Fruit fly (Drosophila melanogaster): ENCODE data around the gene CG4281.

CG4281 gene

dm6 chrX:2050070-2050899 lies 14.7 kb downstream of the CG4281 start, which contains the start of gene moody (continued):
- TF ChIP-seq HLH3B (GFP tag; IDR thresholded peaks at IDR 0.05): peak; percentile 98
- peak; percentile 100 for TF ChIP-seq CG12769 (tag; optimal IDR thresholded peaks at IDR 0.05)
- TF ChIP-seq eyg (GFP tag; optimal IDR thresholded peaks at IDR 0.05): peak; percentile 96
- peak; percentile 78 for TF ChIP-seq trh (GFP tag; optimal IDR thresholded peaks at IDR 0.05)
- TF ChIP-seq mirr (GFP tag; optimal IDR thresholded peaks at IDR 0.05): peak; percentile 99
- TF ChIP-seq CG16813 (GFP tag; IDR thresholded peaks at IDR 0.05; ENCODE audit: partially characterized antibody): no peak
- no peak for TF ChIP-seq CG7271 (tag; optimal IDR thresholded peaks at IDR 0.05)
- TF ChIP-seq Pdp1 (GFP tag; optimal IDR thresholded peaks at IDR 0.05): peak; percentile 95 to 98
- peak; percentile 99 for TF ChIP-seq Ets65A (GFP tag)
- peak; percentile 92 for TF ChIP-seq ssp (GFP tag; IDR thresholded peaks at IDR 0.05)
- TF ChIP-seq ci (GFP tag; IDR thresholded peaks at IDR 0.05): peak; percentile 99
- peak; percentile 93 for TF ChIP-seq CG11504 (tag; optimal IDR thresholded peaks at IDR 0.05)
- TF ChIP-seq dysf (GFP tag; IDR thresholded peaks at IDR 0.05): peak; percentile 98
- peak; percentile 81 for TF ChIP-seq tio (GFP tag; optimal IDR thresholded peaks at IDR 0.05)
- TF ChIP-seq Dek (tag; optimal IDR thresholded peaks at IDR 0.05): peak; percentile 97
- TF ChIP-seq CG3726 (GFP tag; IDR thresholded peaks at IDR 0.05): peak; percentile 97
- peak; percentile 96 for TF ChIP-seq CG12744 (GFP tag; optimal IDR thresholded peaks at IDR 0.05)
- peak; percentile 95 for TF ChIP-seq dmrt99B (tag; optimal IDR thresholded peaks at IDR 0.05)
- TF ChIP-seq CG1233 (GFP tag; optimal IDR thresholded peaks at IDR 0.05): peak; percentile 94
- peak; percentile 99 for TF ChIP-seq CG16779 (GFP tag; IDR thresholded peaks at IDR 0.05)
- TF ChIP-seq CG12071 (GFP tag; optimal IDR thresholded peaks at IDR 0.05): peak; percentile 98
- TF ChIP-seq nau (GFP tag; optimal IDR thresholded peaks at IDR 0.05): peak; percentile 93
- TF ChIP-seq fd3F (GFP tag; optimal IDR thresholded peaks at IDR 0.05): peak; percentile 94
- peak; percentile 96 for TF ChIP-seq CG10959 (GFP tag; IDR thresholded peaks at IDR 0.05)
- TF ChIP-seq stwl (tag; optimal IDR thresholded peaks at IDR 0.05): peak; percentile 6
- peak; percentile 97 for TF ChIP-seq odd (GFP tag; optimal IDR thresholded peaks at IDR 0.05)
- peak; percentile 98 for TF ChIP-seq jumu (GFP tag; optimal IDR thresholded peaks at IDR 0.05)
- TF ChIP-seq Myb (GFP tag; optimal IDR thresholded peaks at IDR 0.05): peak; percentile 91
- peak; percentile 98 for TF ChIP-seq Meics (GFP tag; optimal IDR thresholded peaks at IDR 0.05)
- peak; percentile 45 for TF ChIP-seq pzg (GFP tag; optimal IDR thresholded peaks at IDR 0.05)
- TF ChIP-seq crc (GFP tag; optimal IDR thresholded peaks at IDR 0.05): peak; percentile 95
- TF ChIP-seq CG10321 (GFP tag; IDR thresholded peaks at IDR 0.05): peak; percentile 87
- TF ChIP-seq Stat92E (GFP tag; optimal IDR thresholded peaks at IDR 0.05): peak in 1 of 3 experiments; percentile 85
- peak; percentile 98 for TF ChIP-seq cas (GFP tag; IDR thresholded peaks at IDR 0.05)
- peak; percentile 89 for TF ChIP-seq Vsx1 (GFP tag; optimal IDR thresholded peaks at IDR 0.05)
- TF ChIP-seq CG11723 (GFP tag; optimal IDR thresholded peaks at IDR 0.05): peak; percentile 97
- TF ChIP-seq Kr (GFP tag; optimal IDR thresholded peaks at IDR 0.05): no peak
- peak; percentile 34 for TF ChIP-seq Dp (GFP tag; optimal IDR thresholded peaks at IDR 0.05)
- peak; percentile 63 for TF ChIP-seq CG2116 (GFP tag; optimal IDR thresholded peaks at IDR 0.05)
- peak; percentile 100 for TF ChIP-seq slbo (GFP tag; IDR thresholded peaks at IDR 0.05)
- TF ChIP-seq sens (GFP tag): peak; percentile 99
- peak; percentile 90 for TF ChIP-seq kah (GFP tag; optimal IDR thresholded peaks at IDR 0.05)
- TF ChIP-seq zf30C (GFP tag; optimal IDR thresholded peaks at IDR 0.05): peak; percentile 95
- peak; percentile 99 for TF ChIP-seq Mrtf (GFP tag; IDR thresholded peaks at IDR 0.05)
- peak; percentile 78 for TF ChIP-seq Nf-YB (GFP tag; optimal IDR thresholded peaks at IDR 0.05)
- peak; percentile 87 for TF ChIP-seq CG6654 (GFP tag; optimal IDR thresholded peaks at IDR 0.05)
- peak; percentile 97 for TF ChIP-seq CG2199 (GFP tag; IDR thresholded peaks at IDR 0.05)
- peak; percentile 100 for TF ChIP-seq NFAT (GFP tag; IDR thresholded peaks at IDR 0.05)
- peak; percentile 90 for TF ChIP-seq CG15011 (GFP tag; optimal IDR thresholded peaks at IDR 0.05)
